Fruit fly (Drosophila melanogaster): ENCODE results near the gene CG34376.

Gene CG34376

DNA sequence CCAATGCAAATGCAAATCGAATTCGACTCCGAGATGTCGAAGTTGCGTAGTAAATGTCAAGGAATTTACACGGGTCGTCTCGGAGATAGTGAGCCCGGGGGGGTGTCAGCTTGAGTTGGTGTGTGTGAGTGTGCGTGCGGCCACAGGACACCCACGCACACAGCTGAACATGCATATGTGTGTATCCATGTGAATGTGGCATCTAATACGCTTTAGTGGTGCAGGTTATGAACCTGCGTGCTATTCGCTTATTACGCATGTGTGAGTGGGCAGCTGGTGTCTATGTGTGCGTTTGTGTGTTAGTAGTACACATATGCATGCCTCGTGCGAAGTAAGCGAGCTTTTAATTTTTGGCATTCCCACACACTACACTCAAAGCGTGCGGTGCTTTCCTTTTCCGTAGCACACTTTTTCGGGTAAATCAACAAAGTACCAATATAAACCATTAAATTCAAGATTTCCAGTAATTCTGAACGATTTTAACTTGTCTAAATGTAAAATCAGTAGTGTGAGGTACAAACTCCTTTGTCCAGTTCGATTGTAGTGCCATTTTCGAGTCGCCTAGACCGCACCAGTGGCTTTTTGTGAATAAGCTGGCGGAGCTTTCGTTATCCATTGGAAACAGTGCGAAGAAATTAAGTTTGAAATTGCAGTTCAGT lies 21.1 kb downstream of the CG34376 start:
- TF ChIP-seq Hr96 (GFP tag; optimal IDR thresholded peaks at IDR 0.05) (peak; percentile 78), CG12768 (GFP tag; optimal IDR thresholded peaks at IDR 0.05) (peak; percentile 84), bab1 (GFP tag; optimal IDR thresholded peaks at IDR 0.05) (no peak), cic (GFP tag; optimal IDR thresholded peaks at IDR 0.05) (peak; percentile 55), CG7045 (GFP tag; optimal IDR thresholded peaks at IDR 0.05) (peak; percentile 77), kay (GFP tag; ENCODE audit: borderline replicate concordance) (no peak), cnc (optimal IDR thresholded peaks at IDR 0.05) (no peak), Mnt (GFP tag; optimal IDR thresholded peaks at IDR 0.05) (peak; percentile 65), CG11617 (GFP tag; optimal IDR thresholded peaks at IDR 0.05) (peak; percentile 0), tj (GFP tag; optimal IDR thresholded peaks at IDR 0.05) (no peak), CG33017 (tag; optimal IDR thresholded peaks at IDR 0.05) (peak; percentile 86), Crg-1 (GFP tag; optimal IDR thresholded peaks at IDR 0.05) (no peak), CG1620 (GFP tag; optimal IDR thresholded peaks at IDR 0.05) (no peak), Clk (GFP tag; optimal IDR thresholded peaks at IDR 0.05) (peak; percentile 66), CG5204 (GFP tag; optimal IDR thresholded peaks at IDR 0.05) (no peak), toe (GFP tag; optimal IDR thresholded peaks at IDR 0.05) (peak; percentile 56), pad (GFP tag; optimal IDR thresholded peaks at IDR 0.05) (peak; percentile 9), CG7101 (tag; optimal IDR thresholded peaks at IDR 0.05) (peak; percentile 81), ovo (GFP tag; optimal IDR thresholded peaks at IDR 0.05) (no peak), CG14711 (tag; optimal IDR thresholded peaks at IDR 0.05) (peak; percentile 63)

DNA sequence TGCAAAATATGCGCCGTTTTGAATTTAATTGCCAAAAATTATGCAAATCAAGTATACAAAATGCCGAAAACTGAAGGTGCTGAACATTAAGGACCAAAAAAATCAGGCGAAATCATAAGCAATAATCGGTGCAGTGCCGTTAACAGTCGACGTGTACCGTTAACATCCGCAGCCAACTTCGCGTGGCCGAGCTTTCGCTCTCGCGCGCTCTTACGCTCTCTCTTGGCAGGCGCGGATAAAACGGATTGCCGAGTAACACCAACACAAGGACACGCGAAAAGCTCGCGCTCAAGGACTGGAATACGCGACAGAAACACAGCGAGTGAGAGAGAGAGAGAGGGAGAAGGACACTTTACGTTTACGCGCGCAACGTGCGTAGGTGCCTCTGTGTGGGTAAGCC lies 22.2 kb downstream of the CG34376 start:
- no peak for TF ChIP-seq tj (GFP tag; optimal IDR thresholded peaks at IDR 0.05)
- TF ChIP-seq CG5204 (GFP tag; optimal IDR thresholded peaks at IDR 0.05), result no peak
- peak; percentile 61 for TF ChIP-seq cic (GFP tag; optimal IDR thresholded peaks at IDR 0.05)

dm6 chr3R:22483537-22483936 lies 35.6 kb downstream of the CG34376 start:
- TF ChIP-seq CG12768 (GFP tag; optimal IDR thresholded peaks at IDR 0.05), result no peak
- TF ChIP-seq cic (GFP tag; optimal IDR thresholded peaks at IDR 0.05), result no peak
- TF ChIP-seq bab1 (GFP tag; optimal IDR thresholded peaks at IDR 0.05), result no peak
- TF ChIP-seq CG14711 (tag; optimal IDR thresholded peaks at IDR 0.05), result no peak
- TF ChIP-seq tj (GFP tag; optimal IDR thresholded peaks at IDR 0.05), result no peak
- TF ChIP-seq CG7101 (tag; optimal IDR thresholded peaks at IDR 0.05), result no peak
- no peak for TF ChIP-seq Clk (GFP tag; optimal IDR thresholded peaks at IDR 0.05)
- no peak for TF ChIP-seq toe (GFP tag; optimal IDR thresholded peaks at IDR 0.05)
- TF ChIP-seq CG5204 (GFP tag; optimal IDR thresholded peaks at IDR 0.05), result no peak

DNA sequence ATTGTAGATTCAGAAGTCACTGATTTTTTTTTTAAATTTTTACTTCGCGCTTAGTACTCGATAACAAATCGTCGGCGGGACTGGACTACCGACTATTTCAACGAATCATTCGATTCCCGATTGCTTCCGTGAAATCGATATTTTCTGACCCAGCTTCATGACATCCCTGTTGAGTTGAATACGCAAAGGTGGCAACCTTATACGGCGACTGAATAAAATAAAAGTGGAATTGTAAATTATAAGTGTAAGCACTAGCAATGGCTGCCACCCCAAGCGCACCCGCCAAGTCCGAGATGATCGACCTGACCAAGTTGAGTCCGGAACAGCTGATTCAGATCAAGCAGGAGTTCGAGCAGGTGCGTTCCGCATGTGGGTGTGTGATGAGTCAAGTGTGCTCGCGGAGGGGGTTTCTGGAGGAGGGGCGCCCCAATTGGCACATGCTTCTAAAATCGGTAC lies 39.2 kb downstream of the CG34376 start, which contains the start of gene Pfdn5:
Gene Pfdn5, plus strand, starts transcription at position 3 of the 456 bp plus-strand sequence.
- TF ChIP-seq CG14711 (tag; optimal IDR thresholded peaks at IDR 0.05) (peak; percentile 67), CG33017 (tag; optimal IDR thresholded peaks at IDR 0.05) (no peak), bab1 (GFP tag; optimal IDR thresholded peaks at IDR 0.05) (peak; percentile 63), Mnt (GFP tag; optimal IDR thresholded peaks at IDR 0.05) (peak; percentile 94), CG1620 (GFP tag; optimal IDR thresholded peaks at IDR 0.05) (no peak), pad (GFP tag; optimal IDR thresholded peaks at IDR 0.05) (peak; percentile 18), kay (GFP tag; ENCODE audit: borderline replicate concordance) (peak; percentile 94)

dm6 chr3R:22488855-22489254 lies 41.0 kb downstream of the CG34376 start, which contains the start of gene CG5376:
Gene CG5376 (minus strand): TSS chr3R:22488955.
- no peak for TF ChIP-seq ovo (GFP tag; optimal IDR thresholded peaks at IDR 0.05)
- no peak for TF ChIP-seq CG1620 (GFP tag; optimal IDR thresholded peaks at IDR 0.05)
- TF ChIP-seq CG14711 (tag; optimal IDR thresholded peaks at IDR 0.05), result no peak
- TF ChIP-seq Crg-1 (GFP tag; optimal IDR thresholded peaks at IDR 0.05), result no peak
- TF ChIP-seq CG12768 (GFP tag; optimal IDR thresholded peaks at IDR 0.05), result no peak
- no peak for TF ChIP-seq bab1 (GFP tag; optimal IDR thresholded peaks at IDR 0.05)
- TF ChIP-seq CG5204 (GFP tag; optimal IDR thresholded peaks at IDR 0.05), result no peak
- no peak for TF ChIP-seq Clk (GFP tag; optimal IDR thresholded peaks at IDR 0.05)

DNA sequence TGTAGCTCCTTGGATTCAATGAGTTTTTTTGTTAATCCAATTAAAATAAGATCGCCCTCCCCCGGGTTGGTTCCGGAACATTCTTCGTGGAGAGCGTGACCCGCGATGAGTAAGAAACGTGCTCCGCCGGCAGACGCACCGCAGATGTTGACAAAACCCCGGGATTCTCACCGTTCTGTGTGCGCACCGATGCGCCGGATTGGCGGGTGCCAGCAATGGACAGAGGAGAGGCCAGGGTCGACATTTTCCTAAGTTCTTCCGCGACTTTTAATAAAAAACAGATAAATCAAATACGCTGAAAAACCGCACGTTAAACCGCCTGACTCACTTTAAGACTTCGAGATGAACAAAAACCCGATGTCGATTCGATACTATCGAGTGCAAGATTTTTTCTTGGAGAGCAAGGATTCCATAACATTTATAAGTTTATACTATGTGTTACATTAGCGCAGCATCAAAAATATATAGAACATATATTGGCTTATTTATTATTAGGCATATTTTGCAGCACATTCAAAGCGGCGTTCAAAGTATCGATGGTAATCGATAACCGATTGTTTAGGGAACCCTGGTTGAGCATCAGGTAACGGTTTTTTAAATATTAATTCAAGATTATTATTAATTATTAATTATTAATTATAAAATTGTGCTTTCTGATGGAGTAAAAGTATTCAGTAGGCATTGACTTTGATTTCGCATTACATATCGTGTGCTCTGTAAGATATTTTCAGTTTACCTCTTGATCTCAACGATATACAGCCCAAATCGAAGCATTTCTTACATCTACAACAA lies 43.4 kb downstream of the CG34376 start, which contains the start of the genes CCT1 and tHMG1:
Gene CCT1, minus strand, starts transcription at position 352 of the 792 bp plus-strand sequence.
Gene tHMG1, plus strand, starts transcription at position 742 of the 792 bp plus-strand sequence.
- TF ChIP-seq Crg-1 (GFP tag; optimal IDR thresholded peaks at IDR 0.05) (no peak), bab1 (GFP tag; optimal IDR thresholded peaks at IDR 0.05) (peak; percentile 55), toe (GFP tag; optimal IDR thresholded peaks at IDR 0.05) (peak; percentile 49), CG5204 (GFP tag; optimal IDR thresholded peaks at IDR 0.05) (no peak), CG7101 (tag; optimal IDR thresholded peaks at IDR 0.05) (no peak), pad (GFP tag; optimal IDR thresholded peaks at IDR 0.05) (no peak), cnc (optimal IDR thresholded peaks at IDR 0.05) (no peak), CG12768 (GFP tag; optimal IDR thresholded peaks at IDR 0.05) (peak; percentile 0), CG11617 (GFP tag; optimal IDR thresholded peaks at IDR 0.05) (peak; percentile 24), CG14711 (tag; optimal IDR thresholded peaks at IDR 0.05) (no peak), Mnt (GFP tag; optimal IDR thresholded peaks at IDR 0.05) (peak; percentile 71), kay (GFP tag; ENCODE audit: borderline replicate concordance) (peak; percentile 96), CG33017 (tag; optimal IDR thresholded peaks at IDR 0.05) (no peak), ovo (GFP tag; optimal IDR thresholded peaks at IDR 0.05) (no peak), CG7045 (GFP tag; optimal IDR thresholded peaks at IDR 0.05) (peak; percentile 41), cic (GFP tag; optimal IDR thresholded peaks at IDR 0.05) (no peak), CG1620 (GFP tag; optimal IDR thresholded peaks at IDR 0.05) (no peak), Clk (GFP tag; optimal IDR thresholded peaks at IDR 0.05) (no peak), Hr96 (GFP tag; optimal IDR thresholded peaks at IDR 0.05) (peak; percentile 38), tj (GFP tag; optimal IDR thresholded peaks at IDR 0.05) (no peak)
